Fruit fly (Drosophila melanogaster): ENCODE results near the gene CG45489.

Gene CG45489

DNA sequence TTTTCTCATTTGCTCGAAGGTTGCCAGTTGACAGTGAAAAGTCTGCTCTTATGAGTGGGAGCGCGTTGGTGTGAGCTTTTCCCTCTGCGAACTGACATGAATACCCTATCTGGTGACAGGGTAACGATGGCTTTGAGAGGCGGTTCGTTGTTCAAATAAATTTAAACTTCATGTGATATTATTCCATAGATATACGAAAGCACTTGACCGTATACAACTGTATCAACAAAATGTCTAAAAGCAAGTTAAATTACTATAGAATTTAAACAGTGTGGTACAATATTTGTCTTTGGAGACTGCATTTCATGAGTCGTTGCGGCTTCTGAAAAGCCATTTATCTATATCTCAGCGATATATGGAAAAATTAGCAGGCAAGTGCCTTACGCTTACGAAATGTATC, 35.2 kb upstream of the CG45489 start (continued):
- TF ChIP-seq Hey (tag; optimal IDR thresholded peaks at IDR 0.05): no peak
- no peak for TF ChIP-seq sens-2 (GFP tag; IDR thresholded peaks at IDR 0.05)
- no peak for TF ChIP-seq CG34224 (GFP tag; IDR thresholded peaks at IDR 0.05; ENCODE audit: partially characterized antibody)
- peak; percentile 27 for TF ChIP-seq Ssrp (tag; optimal IDR thresholded peaks at IDR 0.05)
- 0 out of 3 replicates have a peak, but pooled peaks have one; percentile 12 for TF ChIP-seq sr (GFP tag; IDR thresholded peaks at IDR 0.05)
- no peak for TF ChIP-seq CG4854 (GFP tag; optimal IDR thresholded peaks at IDR 0.05)
- TF ChIP-seq tio (GFP tag; optimal IDR thresholded peaks at IDR 0.05): peak; percentile 36
- TF ChIP-seq seq (GFP tag; IDR thresholded peaks at IDR 0.05): 0 out of 2 replicates have a peak, but pooled peaks have one; percentile 23
- no peak for TF ChIP-seq mld (GFP tag; IDR thresholded peaks at IDR 0.05; ENCODE audit: partially characterized antibody)
- peak; percentile 85 for TF ChIP-seq Med (GFP tag)
- no peak for TF ChIP-seq mirr (GFP tag; optimal IDR thresholded peaks at IDR 0.05)
- peak; percentile 13 for TF ChIP-seq HmgZ (tag; optimal IDR thresholded peaks at IDR 0.05)
- no peak for TF ChIP-seq CG30020 (tag; optimal IDR thresholded peaks at IDR 0.05)
- TF ChIP-seq Vsx1 (GFP tag; optimal IDR thresholded peaks at IDR 0.05): no peak
- no peak for TF ChIP-seq CG13123 (GFP tag; optimal IDR thresholded peaks at IDR 0.05)
- TF ChIP-seq pros (GFP tag; optimal IDR thresholded peaks at IDR 0.05): no peak
- no peak for TF ChIP-seq vfl (GFP tag; optimal IDR thresholded peaks at IDR 0.05)
- no peak for TF ChIP-seq psq (GFP tag; optimal IDR thresholded peaks at IDR 0.05)
- no peak for TF ChIP-seq CG42726 (GFP tag; IDR thresholded peaks at IDR 0.05; ENCODE audit: partially characterized antibody)
- peak; percentile 4 for TF ChIP-seq CG10274 (GFP tag; optimal IDR thresholded peaks at IDR 0.05)
- TF ChIP-seq CG6813 (GFP tag; optimal IDR thresholded peaks at IDR 0.05): no peak
- TF ChIP-seq hbn (GFP tag; IDR thresholded peaks at IDR 0.05; ENCODE audit: partially characterized antibody): no peak
- no peak for TF ChIP-seq h (optimal IDR thresholded peaks at IDR 0.05)

DNA sequence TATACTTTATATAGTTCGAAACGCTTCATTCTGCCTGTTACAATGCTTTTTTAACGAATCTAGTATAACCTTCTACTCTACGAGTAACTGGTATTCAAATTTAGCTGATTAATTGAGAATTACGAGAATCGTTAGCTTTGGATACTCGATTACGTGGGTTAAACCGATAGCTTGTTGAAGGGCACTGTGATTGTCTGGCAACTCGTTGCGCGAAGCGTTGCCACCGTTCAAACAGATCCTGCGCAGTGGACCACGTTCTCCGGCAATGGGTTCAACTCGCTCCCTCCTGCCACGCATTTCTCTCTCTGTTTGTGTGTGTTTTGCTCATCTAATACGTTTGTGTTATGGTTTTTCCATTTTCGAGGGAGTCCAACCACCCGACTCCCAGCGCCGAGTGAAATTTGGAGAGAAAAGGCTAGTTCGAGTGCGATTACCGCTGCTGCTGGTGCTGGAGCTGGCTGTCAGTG, 31.9 kb upstream of the CG45489 start, which contains the start of gene Nep3:
Gene Nep3, plus strand, starts transcription at position 417 of the 467 bp plus-strand sequence.
- peak; percentile 72; the same call in 2 of the 3 replicates for TF ChIP-seq z (GFP tag; IDR thresholded peaks at IDR 0.05)
- peak in 1 of 2 experiments; percentile 5 for TF ChIP-seq Trl (optimal IDR thresholded peaks at IDR 0.05)
- TF ChIP-seq Trl (GFP tag; optimal IDR thresholded peaks at IDR 0.05): no peak
- peak; percentile 71; the same call in 2 of the 3 replicates for TF ChIP-seq CG11560 (tag; IDR thresholded peaks at IDR 0.05)
- TF ChIP-seq BEAF-32 (GFP tag; optimal IDR thresholded peaks at IDR 0.05): peak; percentile 11
- TF ChIP-seq pb (GFP tag; optimal IDR thresholded peaks at IDR 0.05): no peak
- TF ChIP-seq dmrt11E (tag; optimal IDR thresholded peaks at IDR 0.05): no peak
- peak; percentile 35 for TF ChIP-seq pzg (GFP tag; optimal IDR thresholded peaks at IDR 0.05)
- no peak for TF ChIP-seq sc (optimal IDR thresholded peaks at IDR 0.05)
- TF ChIP-seq sc (GFP tag; optimal IDR thresholded peaks at IDR 0.05): no peak
- TF ChIP-seq CG13424 (tag; optimal IDR thresholded peaks at IDR 0.05): no peak
- no peak for TF ChIP-seq CG31441 (GFP tag; IDR thresholded peaks at IDR 0.05)
- no peak for TF ChIP-seq psq (GFP tag; optimal IDR thresholded peaks at IDR 0.05)
- no peak for TF ChIP-seq HmgD (GFP tag; optimal IDR thresholded peaks at IDR 0.05)
- no peak for TF ChIP-seq CG4617 (GFP tag; optimal IDR thresholded peaks at IDR 0.05; ENCODE audit: borderline replicate concordance)
- TF ChIP-seq CG2712 (tag; optimal IDR thresholded peaks at IDR 0.05): no peak
- no peak for TF ChIP-seq CG10431 (GFP tag; optimal IDR thresholded peaks at IDR 0.05)
- no peak for TF ChIP-seq kah (GFP tag; optimal IDR thresholded peaks at IDR 0.05)
- no peak for TF ChIP-seq HLH3B (GFP tag; IDR thresholded peaks at IDR 0.05)
- TF ChIP-seq CG8359 (GFP tag; optimal IDR thresholded peaks at IDR 0.05; ENCODE audit: borderline replicate concordance): no peak
- TF ChIP-seq knrl (GFP tag; IDR thresholded peaks at IDR 0.05; ENCODE audit: partially characterized antibody): 0 out of 3 replicates have a peak, but pooled peaks have one; percentile 29
- no peak for TF ChIP-seq trem (tag; optimal IDR thresholded peaks at IDR 0.05)
- TF ChIP-seq amos (GFP tag; IDR thresholded peaks at IDR 0.05; ENCODE audit: partially characterized antibody): peak; percentile 20; the same call in 1 of the 2 replicates
- no peak for TF ChIP-seq CG8290 (GFP tag; optimal IDR thresholded peaks at IDR 0.05)
- TF ChIP-seq CG8290 (tag; optimal IDR thresholded peaks at IDR 0.05): peak in 1 of 2 experiments; percentile 10
- TF ChIP-seq Dref (GFP tag; IDR thresholded peaks at IDR 0.05): peak; percentile 38; the same call in 1 of the 2 replicates
- TF ChIP-seq onecut (GFP tag; IDR thresholded peaks at IDR 0.05): no peak
- no peak for TF ChIP-seq unpg (GFP tag; optimal IDR thresholded peaks at IDR 0.05)
- TF ChIP-seq ewg (GFP tag; optimal IDR thresholded peaks at IDR 0.05): peak; percentile 98

All from whole organism, embryonic.